Worm (Caenorhabditis elegans): ENCODE measurements around the gene arf-6.

arf-6 gene

ce11 chrIV:16939001-16939400, 7.9 kb upstream of the arf-6 start, which contains the start of gene Y116A8C.10:
TSS of gene Y116A8C.10 (minus strand) at chrIV:16939101.
- no peak for TF ChIP-seq rec-8 (tag; optimal IDR thresholded peaks at IDR 0.05)
- no peak for TF ChIP-seq egl-44 (GFP tag; IDR thresholded peaks at IDR 0.05)
- TF ChIP-seq attf-6 (GFP tag; IDR thresholded peaks at IDR 0.05): no peak
- TF ChIP-seq zim-3 (tag; optimal IDR thresholded peaks at IDR 0.05): no peak
- TF ChIP-seq nfyb-1 (GFP tag; IDR thresholded peaks at IDR 0.05): no peak
- no peak for TF ChIP-seq ceh-79 (tag; optimal IDR thresholded peaks at IDR 0.05)
- no peak for TF ChIP-seq ceh-100 (GFP tag; IDR thresholded peaks at IDR 0.05)
- no peak for TF ChIP-seq egrh-3 (GFP tag; IDR thresholded peaks at IDR 0.05)
- no peak for TF ChIP-seq sdz-38 (tag; optimal IDR thresholded peaks at IDR 0.05)
- TF ChIP-seq Y53G8AR.9 (GFP tag; conservative IDR thresholded peaks at IDR 0.05): no peak
- TF ChIP-seq athp-1 (tag; optimal IDR thresholded peaks at IDR 0.05): no peak
- TF ChIP-seq zfh-2 (GFP tag; conservative IDR thresholded peaks at IDR 0.05): no peak
- TF ChIP-seq repo-1 (tag; optimal IDR thresholded peaks at IDR 0.05): no peak
- no peak for TF ChIP-seq lsy-27 (tag; optimal IDR thresholded peaks at IDR 0.05; ENCODE audit: borderline replicate concordance, insufficient read depth)
- no peak for TF ChIP-seq mel-28 (tag; optimal IDR thresholded peaks at IDR 0.05; ENCODE audit: borderline replicate concordance)
- no peak for TF ChIP-seq attf-5 (GFP tag; optimal IDR thresholded peaks at IDR 0.05)
- TF ChIP-seq let-526 (GFP tag; IDR thresholded peaks at IDR 0.05): no peak
- TF ChIP-seq ekl-4 (GFP tag; IDR thresholded peaks at IDR 0.05): no peak
- no peak for TF ChIP-seq fkh-3 (tag; optimal IDR thresholded peaks at IDR 0.05)
- no peak for TF ChIP-seq ztf-28 (GFP tag; IDR thresholded peaks at IDR 0.05)

DNA sequence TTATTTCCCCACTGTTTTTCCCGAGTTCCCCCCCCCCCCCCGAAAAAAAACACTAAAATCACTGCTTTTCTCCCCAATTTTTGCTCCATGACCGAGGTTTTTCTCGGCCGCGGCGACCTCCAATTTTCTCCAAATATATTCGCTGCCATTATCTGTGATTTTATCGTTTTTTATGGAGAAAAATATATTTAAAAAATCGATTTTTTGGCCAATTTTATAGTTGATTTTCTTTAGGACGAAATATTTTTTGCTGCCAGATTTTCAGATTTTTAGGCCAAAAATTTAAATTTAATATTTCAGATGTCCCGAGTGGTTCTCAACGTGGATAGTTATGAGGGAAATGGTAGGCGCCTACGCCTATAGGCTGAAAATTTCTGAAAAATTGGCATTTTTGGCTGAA, 2.8 kb downstream of the arf-6 start, which contains the start of gene rad-54.B:
TSS of gene rad-54.B (plus strand) at position 301 of the 400 bp plus-strand sequence.
- TF ChIP-seq ama-1 (optimal IDR thresholded peaks at IDR 0.05) (no peak), ama-1 (GFP tag; optimal IDR thresholded peaks at IDR 0.05) (no peak), snpc-4 (GFP tag; optimal IDR thresholded peaks at IDR 0.05) (no peak), snpc-4 (tag; optimal IDR thresholded peaks at IDR 0.05) (peak in 1 of 4 experiments; percentile 41)

DNA sequence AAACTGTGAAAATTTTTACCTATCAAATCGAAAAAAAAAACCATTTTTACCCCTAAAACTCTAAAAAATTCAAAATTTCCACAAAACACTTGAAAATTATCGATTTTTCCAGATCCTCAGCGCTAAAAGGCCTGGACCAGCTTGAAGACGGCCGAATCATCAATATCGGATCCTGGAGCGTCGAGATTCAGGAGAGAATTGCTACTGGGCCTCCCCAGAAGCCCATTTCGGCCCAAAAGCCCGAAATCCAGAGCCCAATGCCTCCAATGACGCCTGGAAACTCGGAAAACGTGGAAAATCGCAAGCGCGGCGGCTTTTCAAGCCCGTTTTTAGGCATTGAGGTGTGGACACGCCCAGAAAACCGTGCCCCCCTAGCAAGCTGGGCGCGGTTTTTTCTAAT, 5.5 kb downstream of the arf-6 start:
- TF ChIP-seq ccch-3 (GFP tag; optimal IDR thresholded peaks at IDR 0.05) (no peak), zfh-2 (GFP tag; conservative IDR thresholded peaks at IDR 0.05) (peak; percentile 48; the same call in 1 of the 2 replicates)

DNA sequence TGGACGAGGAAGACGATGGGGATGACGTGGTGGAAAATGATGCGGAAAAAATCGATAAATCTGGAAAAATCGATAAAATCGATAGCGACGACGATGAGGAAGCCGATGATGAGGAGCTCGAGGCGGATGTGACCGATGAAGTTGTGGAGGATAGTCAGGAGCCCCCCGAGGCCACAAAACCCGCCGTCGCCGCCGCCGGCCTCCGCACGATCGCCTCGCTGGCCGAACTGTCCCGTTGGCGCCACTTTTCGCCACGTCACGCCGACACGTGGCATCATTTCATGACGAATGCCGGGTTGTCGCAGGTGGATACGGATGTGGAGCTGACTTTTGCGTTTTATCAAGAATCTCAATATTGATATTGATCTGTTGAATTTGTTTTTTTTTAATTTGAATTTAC, 15.5 kb downstream of the arf-6 start:
- no peak for TF ChIP-seq hsf-1 (GFP tag; IDR thresholded peaks at IDR 0.05)
- TF ChIP-seq hlh-12 (tag; optimal IDR thresholded peaks at IDR 0.05): no peak
- no peak for TF ChIP-seq K12H6.12 (tag; optimal IDR thresholded peaks at IDR 0.05)
- no peak for TF ChIP-seq lsy-27 (tag; optimal IDR thresholded peaks at IDR 0.05; ENCODE audit: borderline replicate concordance, insufficient read depth)
- TF ChIP-seq rcor-1 (GFP tag; IDR thresholded peaks at IDR 0.05): no peak
- no peak for TF ChIP-seq ceh-58 (GFP tag; IDR thresholded peaks at IDR 0.05)
- TF ChIP-seq aptf-2 (GFP tag; conservative IDR thresholded peaks at IDR 0.05): no peak
- peak; percentile 83 for TF ChIP-seq egrh-3 (GFP tag; IDR thresholded peaks at IDR 0.05)
- TF ChIP-seq madf-3 (GFP tag; IDR thresholded peaks at IDR 0.05): 0 out of 2 replicates have a peak, but pooled peaks have one; percentile 16
- no peak for TF ChIP-seq dpl-1 (GFP tag; optimal IDR thresholded peaks at IDR 0.05)
- no peak for TF ChIP-seq ztf-26 (tag; optimal IDR thresholded peaks at IDR 0.05)
- TF ChIP-seq ekl-4 (GFP tag; IDR thresholded peaks at IDR 0.05): no peak
- TF ChIP-seq zfh-2 (GFP tag; conservative IDR thresholded peaks at IDR 0.05): peak; percentile 92
- TF ChIP-seq unc-130 (GFP tag; optimal IDR thresholded peaks at IDR 0.05): no peak
